Fruit fly (Drosophila melanogaster): ENCODE data around the gene CG17264.

- TF ChIP-seq CTCF (optimal IDR thresholded peaks at IDR 0.05), result no peak
- no peak for TF ChIP-seq CG8478 (optimal IDR thresholded peaks at IDR 0.05)
Observed at dm6 chr2L:2993236-2993635, 25.1 kb upstream of the CG17264 start.
